Worm (Caenorhabditis elegans) whole organism, midembryonic: ENCODE measurements around the gene T19C4.1.

Experiments
- cog-1 ChIP-seq: sonication (generic microtip); optimal IDR thresholded peaks from 2 replicates; lab custom pipeline; 2016; ENCODE audit warnings: missing genetic modification characterization, missing compliant biosample characterization
- flt-1 ChIP-seq: fragments of 200-800 bp; sonication (Bioruptor generic); IDR thresholded peaks from 2 replicates; pipeline ENCODE4 v1.3.6; 2022; ENCODE audit warnings: missing genetic modification characterization, missing compliant biosample characterization
- med-1 ChIP-seq: sonication (generic microtip); optimal IDR thresholded peaks from 2 replicates; lab custom pipeline; 2017; ENCODE audit warnings: missing genetic modification characterization, mild to moderate bottlenecking, missing compliant biosample characterization, antibody characterized with exemption, missing genetic modification reagents; ENCODE audit not compliant: insufficient read depth
- tab-1 ChIP-seq: fragments of 200-800 bp; sonication (Bioruptor generic); IDR thresholded peaks from 2 replicates; pipeline ENCODE4 v1.3.6; 2022; ENCODE audit warnings: missing genetic modification characterization, missing compliant biosample characterization

- TF ChIP-seq flt-1 (GFP tag; lab: Robert Waterston, UW) (no peak), tab-1 (GFP tag; lab: Robert Waterston, UW) (no peak), cog-1 (tag; lab: Kevin White, UChicago) (no peak), med-1 (GFP tag; lab: Kevin White, UChicago) (no peak)
These were observed 46.6 kb downstream of the T19C4.1 start, which contains the start of gene clc-6 for ce11 chrV:11196109-11196508.
